Fruit fly (Drosophila melanogaster): ENCODE measurements around the gene CG43390.

DNA sequence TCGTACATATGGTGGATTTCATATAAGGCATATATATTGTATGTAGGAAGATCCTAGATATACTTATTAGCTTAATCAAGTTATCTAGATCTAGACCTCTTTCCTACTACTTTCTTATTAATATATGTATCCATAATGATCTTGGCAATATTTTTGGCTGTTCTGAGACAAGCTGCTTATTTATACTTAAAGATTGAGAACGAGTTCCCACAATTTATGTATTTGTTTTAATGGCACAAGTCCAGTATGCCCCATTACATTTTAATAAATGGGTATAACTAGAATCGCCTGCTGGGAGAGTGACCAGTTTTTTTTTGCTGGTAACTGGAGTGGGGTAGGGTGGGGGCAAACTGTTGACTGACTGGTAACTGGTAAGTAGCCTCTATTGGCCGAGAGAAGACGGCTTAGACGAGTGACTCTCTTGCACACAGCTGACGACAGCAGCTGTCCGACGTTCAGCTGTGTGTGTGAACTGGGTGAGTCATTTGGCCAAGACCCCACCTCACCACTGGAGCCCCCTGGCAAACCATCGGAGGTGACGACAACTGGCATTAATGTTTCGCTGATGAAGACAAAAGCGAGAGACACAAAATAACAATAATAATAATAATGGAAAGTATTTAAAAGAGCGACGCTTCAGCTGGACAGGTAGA, 42.9 kb downstream of the CG43390 start:
- TF ChIP-seq psq (GFP tag; optimal IDR thresholded peaks at IDR 0.05): no peak
- TF ChIP-seq Hnf4 (GFP tag; optimal IDR thresholded peaks at IDR 0.05): no peak
- no peak for TF ChIP-seq N (GFP tag; optimal IDR thresholded peaks at IDR 0.05)
- TF ChIP-seq h (GFP tag; optimal IDR thresholded peaks at IDR 0.05): no peak
- TF ChIP-seq lola (GFP tag; optimal IDR thresholded peaks at IDR 0.05): no peak
- TF ChIP-seq rgr (GFP tag; optimal IDR thresholded peaks at IDR 0.05): no peak
- TF ChIP-seq Sp1 (GFP tag; optimal IDR thresholded peaks at IDR 0.05): no peak
- TF ChIP-seq tai (GFP tag; optimal IDR thresholded peaks at IDR 0.05): no peak
- no peak for TF ChIP-seq Myc (optimal IDR thresholded peaks at IDR 0.05)
- no peak for TF ChIP-seq OdsH (GFP tag; optimal IDR thresholded peaks at IDR 0.05)
